Worm (Caenorhabditis elegans): ENCODE data around the gene srsx-21.

- TF ChIP-seq dmd-4 (tag; optimal IDR thresholded peaks at IDR 0.05) (no peak), alr-1 (tag; optimal IDR thresholded peaks at IDR 0.05) (no peak), nhr-11 (tag; optimal IDR thresholded peaks at IDR 0.05) (no peak), fos-1 (tag; optimal IDR thresholded peaks at IDR 0.05) (no peak), mab-5 (tag; optimal IDR thresholded peaks at IDR 0.05) (no peak), F13H6.1 (tag; optimal IDR thresholded peaks at IDR 0.05) (no peak), unc-62 (GFP tag; optimal IDR thresholded peaks at IDR 0.05) (no peak), ama-1 (optimal IDR thresholded peaks at IDR 0.05) (no peak), ZK546.5 (tag; optimal IDR thresholded peaks at IDR 0.05) (no peak)
Measured at ce11 chrV:9824149-9824548, 13.6 kb upstream of the srsx-21 start, which contains the start of gene str-2.

Data from whole organism, L2 larva.